Worm (Caenorhabditis elegans) whole organism, L2 larva: ENCODE results near the gene F47C12.13.

Experiments used
- C34F6.9 ChIP-seq: fragments of 150-350 bp; optimal IDR thresholded peaks from 2 replicates; lab custom pipeline; 2014; ENCODE audit warnings: missing biosample characterization, missing genetic modification characterization
- F13H6.1 ChIP-seq: sonication (generic microtip); optimal IDR thresholded peaks from 2 replicates; lab custom pipeline; 2016; ENCODE audit warnings: missing genetic modification characterization, missing compliant biosample characterization
- R02D3.7 ChIP-seq: fragments of 150-350 bp; optimal IDR thresholded peaks from 2 replicates; lab custom pipeline; 2014; ENCODE audit warnings: missing biosample characterization, missing genetic modification characterization
- Y55F3AM.14 ChIP-seq: fragments of 200-800 bp; sonication (Bioruptor generic); optimal IDR thresholded peaks from 2 replicates; lab custom pipeline; 2018; ENCODE audit warnings: mild to moderate bottlenecking, missing genetic modification characterization, missing compliant biosample characterization
- ZK546.5 ChIP-seq: sonication (generic microtip); optimal IDR thresholded peaks from 2 replicates; lab custom pipeline; 2017; ENCODE audit warnings: missing biosample characterization, missing genetic modification characterization
- alr-1 ChIP-seq: fragments of 150-350 bp; optimal IDR thresholded peaks from 2 replicates; lab custom pipeline; 2014; ENCODE audit warnings: missing biosample characterization, missing genetic modification characterization
- aly-2 ChIP-seq: fragments of 150-350 bp; optimal IDR thresholded peaks from 2 replicates; lab custom pipeline; 2014; ENCODE audit warnings: missing biosample characterization, missing genetic modification characterization
- ama-1 ChIP-seq: fragments of 150-350 bp; optimal IDR thresholded peaks from 2 replicates; lab custom pipeline; 2018; ENCODE audit warnings: inconsistent platforms
- blmp-1 ChIP-seq: sonication (generic microtip); optimal IDR thresholded peaks from 2 replicates; lab custom pipeline; 2017; ENCODE audit warnings: missing genetic modification characterization, mild to moderate bottlenecking, missing compliant biosample characterization, antibody characterized with exemption, moderate library complexity; ENCODE audit not compliant: insufficient read depth
- ceh-16 ChIP-seq: fragments of 150-350 bp; optimal IDR thresholded peaks from 2 replicates; lab custom pipeline; 2014; ENCODE audit warnings: missing biosample characterization, missing genetic modification characterization
- ceh-82 ChIP-seq: fragments of 150-350 bp; optimal IDR thresholded peaks from 2 replicates; lab custom pipeline; 2014; ENCODE audit warnings: missing biosample characterization, missing genetic modification characterization
- crh-2 ChIP-seq: sonication (generic microtip); optimal IDR thresholded peaks from 2 replicates; lab custom pipeline; 2017; ENCODE audit warnings: missing biosample characterization, missing genetic modification characterization
- dmd-4 ChIP-seq: sonication (generic microtip); optimal IDR thresholded peaks from 2 replicates; lab custom pipeline; 2017; ENCODE audit warnings: missing biosample characterization, missing genetic modification characterization
- egl-27 ChIP-seq: sonication (generic microtip); optimal IDR thresholded peaks from 3 replicates; lab custom pipeline; 2017; ENCODE audit warnings: missing biosample characterization, missing genetic modification reagents, missing genetic modification characterization
- elt-1 ChIP-seq: fragments of 150-350 bp; optimal IDR thresholded peaks from 2 replicates; lab custom pipeline; 2014; ENCODE audit warnings: missing biosample characterization, missing genetic modification characterization
- elt-3 ChIP-seq: sonication (generic microtip); optimal IDR thresholded peaks from 2 replicates; lab custom pipeline; 2017; ENCODE audit warnings: missing biosample characterization, missing genetic modification characterization
- fos-1 ChIP-seq: fragments of 150-350 bp; optimal IDR thresholded peaks from 2 replicates; lab custom pipeline; 2014; ENCODE audit warnings: missing biosample characterization, missing genetic modification characterization
- gmeb-1 ChIP-seq: fragments of 150-350 bp; optimal IDR thresholded peaks from 2 replicates; lab custom pipeline; 2014; ENCODE audit warnings: missing biosample characterization, missing genetic modification characterization
- lin-11 ChIP-seq: fragments of 150-350 bp; sonication (generic microtip); optimal IDR thresholded peaks from 2 replicates; lab custom pipeline; 2014; ENCODE audit warnings: missing biosample characterization, missing genetic modification characterization, inconsistent platforms, mixed read lengths
- lin-13 ChIP-seq: fragments of 150-350 bp; optimal IDR thresholded peaks from 2 replicates; lab custom pipeline; 2014; ENCODE audit warnings: missing biosample characterization, missing genetic modification reagents, missing genetic modification characterization
- lin-39 ChIP-seq: fragments of 150-350 bp; optimal IDR thresholded peaks from 2 replicates; lab custom pipeline; 2014; ENCODE audit warnings: missing biosample characterization, missing genetic modification reagents, missing genetic modification characterization
- lsy-2 ChIP-seq, 2 experiments: fragments of 150-350 bp in 1 of 2; sonication (generic microtip) in 1 of 2; optimal IDR thresholded peaks; 2 replicates each; lab custom pipeline; 2014 to 2017; ENCODE audit warnings: missing biosample characterization in 2 of 2, missing genetic modification characterization in 2 of 2
- mab-5 ChIP-seq: fragments of 150-350 bp; optimal IDR thresholded peaks from 2 replicates; lab custom pipeline; 2014; ENCODE audit warnings: missing biosample characterization, missing genetic modification characterization
- mbf-1 ChIP-seq: sonication (generic microtip); optimal IDR thresholded peaks from 2 replicates; lab custom pipeline; 2017; ENCODE audit warnings: missing biosample characterization, missing genetic modification characterization
- mdl-1 ChIP-seq, 2 experiments: fragments of 150-350 bp in 1 of 2; sonication (generic microtip) in 1 of 2; optimal IDR thresholded peaks; 2 replicates each; lab custom pipeline; 2017; ENCODE audit warnings: missing biosample characterization in 2 of 2, missing genetic modification characterization in 2 of 2
- nhr-11 ChIP-seq: fragments of 150-350 bp; optimal IDR thresholded peaks from 2 replicates; lab custom pipeline; 2014; ENCODE audit warnings: missing biosample characterization, missing genetic modification characterization
- nhr-12 ChIP-seq: fragments of 150-350 bp; optimal IDR thresholded peaks from 2 replicates; lab custom pipeline; 2014; ENCODE audit warnings: missing biosample characterization, missing genetic modification characterization
- nhr-129 ChIP-seq: fragments of 150-350 bp; optimal IDR thresholded peaks from 2 replicates; lab custom pipeline; 2014; ENCODE audit warnings: missing biosample characterization, missing genetic modification characterization
- nhr-21 ChIP-seq: fragments of 150-350 bp; optimal IDR thresholded peaks from 2 replicates; lab custom pipeline; 2014; ENCODE audit warnings: missing biosample characterization, missing genetic modification characterization
- nhr-23 ChIP-seq: fragments of 150-350 bp; optimal IDR thresholded peaks from 2 replicates; lab custom pipeline; 2014; ENCODE audit warnings: missing biosample characterization, missing genetic modification reagents, missing genetic modification characterization
- nhr-237 ChIP-seq: fragments of 150-350 bp; optimal IDR thresholded peaks from 2 replicates; lab custom pipeline; 2014; ENCODE audit warnings: missing biosample characterization, missing genetic modification characterization
- nhr-25 ChIP-seq: fragments of 150-350 bp; sonication (generic microtip); optimal IDR thresholded peaks from 3 replicates; lab custom pipeline; 2014; ENCODE audit warnings: missing biosample characterization, missing genetic modification characterization
- nhr-6 ChIP-seq: fragments of 150-350 bp; optimal IDR thresholded peaks from 2 replicates; lab custom pipeline; 2014; ENCODE audit warnings: missing biosample characterization, missing genetic modification characterization
- nhr-77 ChIP-seq: fragments of 150-350 bp; optimal IDR thresholded peaks from 2 replicates; lab custom pipeline; 2014; ENCODE audit warnings: missing biosample characterization, missing genetic modification characterization
- peb-1 ChIP-seq: fragments of 150-350 bp; optimal IDR thresholded peaks from 2 replicates; lab custom pipeline; 2014; ENCODE audit warnings: missing biosample characterization, missing genetic modification characterization
- sem-4 ChIP-seq: fragments of 150-350 bp; optimal IDR thresholded peaks from 2 replicates; lab custom pipeline; 2014; ENCODE audit warnings: missing biosample characterization, missing genetic modification reagents, missing genetic modification characterization
- skn-1 ChIP-seq: sonication (generic microtip); optimal IDR thresholded peaks from 2 replicates; lab custom pipeline; 2017; ENCODE audit warnings: missing biosample characterization, missing genetic modification characterization
- sma-3 ChIP-seq: sonication (generic microtip); optimal IDR thresholded peaks from 2 replicates; lab custom pipeline; 2016; ENCODE audit warnings: missing genetic modification reagents, missing genetic modification characterization, missing compliant biosample characterization
- sma-9 ChIP-seq, 2 experiments: fragments of 150-350 bp in 1 of 2; sonication (generic microtip) in 1 of 2; optimal IDR thresholded peaks; 2 replicates each; lab custom pipeline; 2014 to 2016; ENCODE audit warnings: missing genetic modification characterization in 2 of 2, mild to moderate bottlenecking in 1 of 2, missing biosample characterization in 1 of 2, missing compliant biosample characterization in 1 of 2, missing genetic modification reagents in 1 of 2, moderate library complexity in 1 of 2
- snpc-4 ChIP-seq: fragments of 150-350 bp; optimal IDR thresholded peaks from 2 replicates; lab custom pipeline; 2014; ENCODE audit warnings: missing biosample characterization, missing genetic modification characterization
- unc-39 ChIP-seq: fragments of 150-350 bp; optimal IDR thresholded peaks from 2 replicates; lab custom pipeline; 2014; ENCODE audit warnings: missing biosample characterization, missing genetic modification characterization
- unc-55 ChIP-seq: fragments of 150-350 bp; sonication (generic microtip); optimal IDR thresholded peaks from 3 replicates; lab custom pipeline; 2014; ENCODE audit warnings: missing biosample characterization, missing genetic modification reagents, missing genetic modification characterization
- unc-62 ChIP-seq: fragments of 150-350 bp; optimal IDR thresholded peaks from 2 replicates; lab custom pipeline; 2014; ENCODE audit warnings: missing biosample characterization, missing genetic modification reagents, missing genetic modification characterization
- zag-1 ChIP-seq: fragments of 150-350 bp; optimal IDR thresholded peaks from 2 replicates; lab custom pipeline; 2014; ENCODE audit warnings: missing biosample characterization, missing genetic modification characterization
- ztf-1 ChIP-seq: fragments of 200-800 bp; sonication (Bioruptor generic); conservative IDR thresholded peaks from 2 replicates; pipeline ENCODE4 v1.3.6; 2022; ENCODE audit warnings: missing genetic modification characterization, missing compliant biosample characterization
- ztf-11 ChIP-seq: sonication (generic microtip); optimal IDR thresholded peaks from 2 replicates; lab custom pipeline; 2017; ENCODE audit warnings: missing biosample characterization, missing genetic modification characterization
- ztf-4 ChIP-seq: fragments of 150-350 bp; optimal IDR thresholded peaks from 2 replicates; lab custom pipeline; 2014; ENCODE audit warnings: missing biosample characterization, missing genetic modification characterization

Gene F47C12.13

ce11 chrIV:4041006-4041405 lies 46.8 kb upstream of the F47C12.13 start:
- no peak for TF ChIP-seq mab-5 (tag; lab: Kevin White, UChicago)
- TF ChIP-seq sem-4 = no peak
- no peak for TF ChIP-seq lin-39
- no peak for TF ChIP-seq nhr-237 (tag; lab: Kevin White, UChicago)
- TF ChIP-seq lsy-2 (tag; optimal IDR thresholded peaks at IDR 0.05; lab: Kevin White, UChicago) = no peak
- no peak for TF ChIP-seq egl-27 (tag; lab: Kevin White, UChicago)
- no peak for TF ChIP-seq zag-1 (tag; lab: Kevin White, UChicago)
- no peak for TF ChIP-seq nhr-21 (tag; lab: Kevin White, UChicago)
- TF ChIP-seq ztf-4 (tag; lab: Kevin White, UChicago) = no peak
- no peak for TF ChIP-seq snpc-4
- TF ChIP-seq mdl-1 (tag; optimal IDR thresholded peaks at IDR 0.05; lab: Kevin White, UChicago) = no peak
- no peak for TF ChIP-seq nhr-12
- TF ChIP-seq nhr-6 (tag; lab: Kevin White, UChicago) = no peak
- no peak for TF ChIP-seq blmp-1 (tag; lab: Kevin White, UChicago)
- TF ChIP-seq ama-1 = no peak
- no peak for TF ChIP-seq crh-2

DNA sequence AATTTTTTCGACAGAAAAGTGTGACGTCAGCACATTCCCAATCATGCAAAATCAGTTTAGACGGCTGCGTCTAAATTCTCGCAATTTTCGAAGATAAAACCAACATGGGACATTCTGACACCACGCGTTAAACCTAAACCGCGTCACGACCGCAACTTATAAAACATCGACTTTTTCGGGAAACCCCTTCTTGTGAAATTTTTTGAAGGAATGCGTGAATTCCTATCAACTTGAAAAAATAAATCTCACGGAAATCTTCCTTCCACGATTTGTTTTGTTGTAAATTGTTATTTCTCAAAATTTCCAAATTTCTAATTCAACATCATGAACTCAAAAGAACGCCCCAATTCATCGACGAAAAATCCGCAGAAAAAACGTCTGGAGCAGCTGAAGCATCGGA lies 45.8 kb upstream of the F47C12.13 start, which contains the start of gene F35F11.2:
Gene F35F11.2 (plus strand): TSS at position 301 of the 400 bp plus-strand sequence.
- no peak for TF ChIP-seq mab-5 (tag; lab: Kevin White, UChicago)
- TF ChIP-seq mdl-1 (tag; optimal IDR thresholded peaks at IDR 0.05; lab: Kevin White, UChicago) = no peak
- TF ChIP-seq nhr-11 = no peak
- no peak for TF ChIP-seq zag-1 (tag; lab: Kevin White, UChicago)
- no peak for TF ChIP-seq crh-2
- no peak for TF ChIP-seq skn-1 (tag; lab: Kevin White, UChicago)
- TF ChIP-seq unc-55 (GFP tag; lab: Kevin White, UChicago) = no peak

ce11 chrIV:4034883-4035282 lies 40.7 kb upstream of the F47C12.13 start, which contains the start of gene hlh-30:
Gene hlh-30, minus strand, starts transcription at chrIV:4034951.
- no peak for TF ChIP-seq ZK546.5 (tag; lab: Kevin White, UChicago)
- TF ChIP-seq Y55F3AM.14 (GFP tag; lab: Kevin White, UChicago) = peak; percentile 20
- peak; percentile 73 for TF ChIP-seq C34F6.9 (tag; lab: Kevin White, UChicago)
- TF ChIP-seq sma-9 (GFP tag; optimal IDR thresholded peaks at IDR 0.05; lab: Kevin White, UChicago) = peak; percentile 76
- TF ChIP-seq sma-9 (tag; optimal IDR thresholded peaks at IDR 0.05; lab: Kevin White, UChicago) = no peak
- peak; percentile 56 for TF ChIP-seq fos-1 (tag; lab: Kevin White, UChicago)
- TF ChIP-seq F13H6.1 (tag; lab: Kevin White, UChicago) = peak; percentile 72
- TF ChIP-seq alr-1 = no peak
- TF ChIP-seq mdl-1 (tag; optimal IDR thresholded peaks at IDR 0.05; lab: Kevin White, UChicago) = peak; percentile 5 to 33
- TF ChIP-seq skn-1 (tag; lab: Kevin White, UChicago) = no peak
- no peak for TF ChIP-seq nhr-6 (tag; lab: Kevin White, UChicago)
- TF ChIP-seq nhr-12 = no peak
- TF ChIP-seq sem-4 = no peak
- no peak for TF ChIP-seq nhr-23 (tag; lab: Kevin White, UChicago)
- no peak for TF ChIP-seq gmeb-1 (tag; lab: Kevin White, UChicago)
- no peak for TF ChIP-seq ztf-11 (tag; lab: Kevin White, UChicago)
- no peak for TF ChIP-seq aly-2 (tag; lab: Kevin White, UChicago)
- no peak for TF ChIP-seq egl-27 (tag; lab: Kevin White, UChicago)
- TF ChIP-seq R02D3.7 = no peak
- TF ChIP-seq unc-62 (GFP tag; lab: Kevin White, UChicago) = no peak
- TF ChIP-seq elt-3 = no peak
- peak; percentile 63 for TF ChIP-seq lin-11
- TF ChIP-seq nhr-11 = no peak
- TF ChIP-seq lsy-2 (tag; optimal IDR thresholded peaks at IDR 0.05; lab: Kevin White, UChicago) = peak; percentile 28 to 69
- peak; percentile 7 for TF ChIP-seq ztf-4 (tag; lab: Kevin White, UChicago)
- TF ChIP-seq dmd-4 = no peak
- peak; percentile 38 for TF ChIP-seq crh-2
- no peak for TF ChIP-seq nhr-25 (tag; lab: Kevin White, UChicago)
- TF ChIP-seq peb-1 (tag; lab: Kevin White, UChicago) = no peak
- no peak for TF ChIP-seq nhr-237 (tag; lab: Kevin White, UChicago)
- no peak for TF ChIP-seq mab-5 (tag; lab: Kevin White, UChicago)
- peak; percentile 76 for TF ChIP-seq unc-55 (GFP tag; lab: Kevin White, UChicago)
- no peak for TF ChIP-seq sma-3
- TF ChIP-seq ceh-82 = no peak
- TF ChIP-seq zag-1 (tag; lab: Kevin White, UChicago) = peak; percentile 62
- no peak for TF ChIP-seq nhr-21 (tag; lab: Kevin White, UChicago)
- no peak for TF ChIP-seq snpc-4
- TF ChIP-seq unc-39 = no peak
- TF ChIP-seq lin-13 (GFP tag; lab: Kevin White, UChicago) = peak; percentile 20
- TF ChIP-seq ceh-16 (tag; lab: Kevin White, UChicago) = no peak
- TF ChIP-seq elt-1 (tag; lab: Kevin White, UChicago) = no peak
- TF ChIP-seq lin-39 = no peak
- peak; percentile 48 for TF ChIP-seq nhr-129
- TF ChIP-seq ztf-1 (GFP tag; lab: Robert Waterston, UW) = no peak
- no peak for TF ChIP-seq nhr-77 (tag; lab: Kevin White, UChicago)
- no peak for TF ChIP-seq mbf-1 (tag; lab: Kevin White, UChicago)
- TF ChIP-seq ama-1 = no peak
- TF ChIP-seq blmp-1 (tag; lab: Kevin White, UChicago) = no peak
